Fruit fly (Drosophila melanogaster): ENCODE data around the gene CG5708.

The CG5708 gene

dm6 chr2L:10210631-10211557 lies 15.7 kb downstream of the CG5708 start, which contains the start of the genes CG5727 and ath (continued):
- TF ChIP-seq CG15696 (tag; optimal IDR thresholded peaks at IDR 0.05) (peak; percentile 5), CG1233 (GFP tag; optimal IDR thresholded peaks at IDR 0.05) (peak; percentile 35), CG7963 (GFP tag; IDR thresholded peaks at IDR 0.05; ENCODE audit: partially characterized antibody) (no peak), gfzf (GFP tag; optimal IDR thresholded peaks at IDR 0.05) (peak; percentile 65), CG8359 (GFP tag; optimal IDR thresholded peaks at IDR 0.05; ENCODE audit: borderline replicate concordance) (no peak), CG14014 (GFP tag; IDR thresholded peaks at IDR 0.05) (peak; percentile 49; the same call in 1 of the 2 replicates), YL-1 (GFP tag; optimal IDR thresholded peaks at IDR 0.05) (peak; percentile 35), Fer1 (GFP tag; optimal IDR thresholded peaks at IDR 0.05) (peak; percentile 45), Awh (GFP tag; IDR thresholded peaks at IDR 0.05) (peak; percentile 38; the same call in 1 of the 2 replicates), Six4 (GFP tag; optimal IDR thresholded peaks at IDR 0.05) (no peak), Fer3 (tag; optimal IDR thresholded peaks at IDR 0.05) (peak; percentile 25), CG18262 (tag; optimal IDR thresholded peaks at IDR 0.05) (peak; percentile 20), lola (GFP tag; optimal IDR thresholded peaks at IDR 0.05) (peak in 1 of 3 experiments; percentile 40), wek (GFP tag; optimal IDR thresholded peaks at IDR 0.05) (peak; percentile 38), Xrp1 (GFP tag; IDR thresholded peaks at IDR 0.05) (no peak), CG31388 (GFP tag; optimal IDR thresholded peaks at IDR 0.05) (no peak), jigr1 (GFP tag; IDR thresholded peaks at IDR 0.05) (no peak), MESR4 (GFP tag; optimal IDR thresholded peaks at IDR 0.05) (peak; percentile 12), MBD-R2 (GFP tag; IDR thresholded peaks at IDR 0.05) (peak; percentile 50; the same call in 1 of the 2 replicates), CG8478 (optimal IDR thresholded peaks at IDR 0.05) (no peak), CG13296 (GFP tag; optimal IDR thresholded peaks at IDR 0.05) (peak; percentile 51), zen (tag; optimal IDR thresholded peaks at IDR 0.05) (no peak), so (GFP tag; IDR thresholded peaks at IDR 0.05) (peak; percentile 37; the same call in 1 of the 3 replicates), CG32532 (GFP tag; IDR thresholded peaks at IDR 0.05) (peak; percentile 16; the same call in 1 of the 2 replicates), psq (GFP tag; optimal IDR thresholded peaks at IDR 0.05) (no peak), CG18764 (GFP tag; optimal IDR thresholded peaks at IDR 0.05) (no peak), CG30020 (tag; optimal IDR thresholded peaks at IDR 0.05) (peak; percentile 32), B-H2 (GFP tag; optimal IDR thresholded peaks at IDR 0.05) (no peak), CG10267 (tag; optimal IDR thresholded peaks at IDR 0.05) (peak; percentile 6), CG11085 (GFP tag; IDR thresholded peaks at IDR 0.05) (no peak)

- TF ChIP-seq zf30C (GFP tag; optimal IDR thresholded peaks at IDR 0.05) (peak; percentile 23), sens (GFP tag) (peak; percentile 85), nom (GFP tag; optimal IDR thresholded peaks at IDR 0.05) (peak; percentile 17), ERR (GFP tag; optimal IDR thresholded peaks at IDR 0.05) (no peak), CG8924 (tag; optimal IDR thresholded peaks at IDR 0.05) (peak; percentile 2), CG15601 (tag; optimal IDR thresholded peaks at IDR 0.05) (peak; percentile 6), vvl (GFP tag; IDR thresholded peaks at IDR 0.05) (peak; percentile 39), B-H2 (GFP tag; optimal IDR thresholded peaks at IDR 0.05) (peak; percentile 7), kni (GFP tag; optimal IDR thresholded peaks at IDR 0.05) (peak; percentile 65), MBD-R2 (GFP tag; IDR thresholded peaks at IDR 0.05) (0 out of 2 replicates have a peak, but pooled peaks have one; percentile 17), bab2 (GFP tag; optimal IDR thresholded peaks at IDR 0.05) (no peak), Med (GFP tag) (peak; percentile 68), lbe (GFP tag; optimal IDR thresholded peaks at IDR 0.05) (peak; percentile 36), shn (GFP tag; optimal IDR thresholded peaks at IDR 0.05) (no peak), gem (tag; optimal IDR thresholded peaks at IDR 0.05) (peak; percentile 8), CG7745 (tag; optimal IDR thresholded peaks at IDR 0.05) (peak; percentile 17), sna (GFP tag; IDR thresholded peaks at IDR 0.05; ENCODE audit: partially characterized antibody) (no peak), CG9932 (GFP tag; IDR thresholded peaks at IDR 0.05) (peak; percentile 48; the same call in 1 of the 2 replicates)
Measured at dm6 chr2L:10208799-10209794, 17.5 kb downstream of the CG5708 start, which contains the start of gene CG5731. CG5731 (minus strand) TSS chr2L:10209744.

Measured in whole organism, embryonic.